Fruit fly (Drosophila melanogaster): ENCODE data around the gene Tpi.

Gene Tpi

DNA sequence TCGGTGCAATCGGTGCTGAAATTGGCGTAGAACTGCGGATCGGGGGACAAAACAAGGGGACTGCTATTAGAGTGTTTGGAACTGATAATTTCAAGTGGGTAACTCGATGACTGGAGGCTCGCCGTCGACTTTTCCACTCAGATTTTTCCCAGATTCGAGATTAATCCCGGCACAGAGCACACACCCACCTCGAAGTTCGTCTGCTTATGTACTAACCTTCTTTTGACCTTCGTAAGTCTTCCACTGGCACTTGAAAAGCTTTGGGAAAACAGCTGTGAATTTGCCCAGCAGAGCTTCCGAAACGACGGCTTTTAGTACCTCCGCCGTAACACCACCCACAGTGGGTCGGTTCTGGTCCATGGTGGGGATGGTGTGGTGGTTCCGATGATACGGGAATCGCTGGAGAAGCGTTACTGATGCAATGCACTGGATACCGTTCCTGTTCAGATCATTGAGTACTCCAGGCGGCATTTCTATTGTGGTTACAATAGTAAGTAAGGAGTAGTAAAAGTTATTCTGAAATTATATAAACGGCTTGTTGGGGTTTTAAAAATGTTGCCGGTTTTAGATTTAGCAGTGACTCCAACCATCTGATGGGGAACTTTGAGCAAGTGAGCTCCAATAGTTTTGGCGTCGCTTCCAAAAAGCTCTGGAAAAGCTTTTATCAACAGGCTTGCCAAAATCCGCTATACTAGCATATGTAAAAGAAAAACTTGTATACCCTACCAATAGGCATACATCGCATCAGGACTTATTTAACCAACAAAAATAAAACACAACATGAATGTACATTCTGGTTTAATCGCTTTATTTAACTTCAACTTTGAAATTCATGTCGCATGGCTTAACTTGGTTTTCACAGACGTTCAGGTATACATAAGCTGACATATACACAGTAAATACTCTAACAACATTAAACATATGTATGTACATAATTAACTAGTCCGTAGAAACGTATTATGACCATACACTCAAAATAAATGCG lies at the start of gene Tpi:
Tpi (minus strand) TSS at position 537 of the 985 bp plus-strand sequence.
- peak; percentile 6 for TF ChIP-seq Ets97D (GFP tag; optimal IDR thresholded peaks at IDR 0.05)
- no peak for TF ChIP-seq gcm2 (GFP tag; optimal IDR thresholded peaks at IDR 0.05)
- TF ChIP-seq sug (tag; optimal IDR thresholded peaks at IDR 0.05), result peak; percentile 43
- TF ChIP-seq chinmo (GFP tag; IDR thresholded peaks at IDR 0.05; ENCODE audit: partially characterized antibody), result no peak
- peak; percentile 2 for TF ChIP-seq org-1 (GFP tag; optimal IDR thresholded peaks at IDR 0.05)
- TF ChIP-seq CG17385 (GFP tag; optimal IDR thresholded peaks at IDR 0.05), result peak; percentile 23
- TF ChIP-seq hkb (optimal IDR thresholded peaks at IDR 0.05), result peak; percentile 97
- TF ChIP-seq hkb (GFP tag; IDR thresholded peaks at IDR 0.05), result no peak
- no peak for TF ChIP-seq zf30C (GFP tag; optimal IDR thresholded peaks at IDR 0.05)
- TF ChIP-seq ro (GFP tag; IDR thresholded peaks at IDR 0.05), result no peak
- TF ChIP-seq ERR (GFP tag; optimal IDR thresholded peaks at IDR 0.05), result peak; percentile 100
- peak; percentile 91 for TF ChIP-seq CG8478 (optimal IDR thresholded peaks at IDR 0.05)
- no peak for TF ChIP-seq CG11695 (GFP tag; IDR thresholded peaks at IDR 0.05)
- peak; percentile 13 for TF ChIP-seq CoRest (tag; optimal IDR thresholded peaks at IDR 0.05)
- TF ChIP-seq ken (GFP tag; IDR thresholded peaks at IDR 0.05), result no peak
- no peak for TF ChIP-seq hb (GFP tag; IDR thresholded peaks at IDR 0.05; ENCODE audit: partially characterized antibody)
- TF ChIP-seq Hr78 (GFP tag; optimal IDR thresholded peaks at IDR 0.05), result peak in 1 of 2 experiments; percentile 73
- TF ChIP-seq CG3726 (GFP tag; IDR thresholded peaks at IDR 0.05), result no peak
- no peak for TF ChIP-seq CG12236 (GFP tag; optimal IDR thresholded peaks at IDR 0.05)
- no peak for TF ChIP-seq CG1647 (GFP tag; optimal IDR thresholded peaks at IDR 0.05)
- no peak for TF ChIP-seq CG1024 (GFP tag; IDR thresholded peaks at IDR 0.05)
- peak; percentile 42 for TF ChIP-seq pzg (GFP tag; optimal IDR thresholded peaks at IDR 0.05)
- no peak for TF ChIP-seq CG7928 (GFP tag; optimal IDR thresholded peaks at IDR 0.05)
- peak; percentile 25 for TF ChIP-seq CG7556 (GFP tag; optimal IDR thresholded peaks at IDR 0.05)
- peak; percentile 46 for TF ChIP-seq CG12219 (GFP tag; optimal IDR thresholded peaks at IDR 0.05)
- TF ChIP-seq Sin3A (optimal IDR thresholded peaks at IDR 0.05), result no peak
- TF ChIP-seq H15 (GFP tag; IDR thresholded peaks at IDR 0.05), result no peak
- TF ChIP-seq luna (GFP tag; optimal IDR thresholded peaks at IDR 0.05), result no peak
- peak in 1 of 2 experiments; percentile 9 for TF ChIP-seq dpn (GFP tag; optimal IDR thresholded peaks at IDR 0.05)
- peak; percentile 59; the same call in 1 of the 3 replicates for TF ChIP-seq sr (GFP tag; IDR thresholded peaks at IDR 0.05)
- TF ChIP-seq CG9932 (GFP tag; IDR thresholded peaks at IDR 0.05), result peak; percentile 51
- TF ChIP-seq wdn (GFP tag; IDR thresholded peaks at IDR 0.05), result no peak
- peak; percentile 75 for TF ChIP-seq gfzf (GFP tag; optimal IDR thresholded peaks at IDR 0.05)
- TF ChIP-seq bcd (GFP tag; optimal IDR thresholded peaks at IDR 0.05), result no peak
- peak; percentile 29 for TF ChIP-seq CG10209 (GFP tag; optimal IDR thresholded peaks at IDR 0.05)
- peak; percentile 72; the same call in 2 of the 3 replicates for TF ChIP-seq ci (GFP tag; IDR thresholded peaks at IDR 0.05)
- TF ChIP-seq CG12071 (GFP tag; optimal IDR thresholded peaks at IDR 0.05), result peak; percentile 2
- peak; percentile 22 for TF ChIP-seq Fer1 (GFP tag; optimal IDR thresholded peaks at IDR 0.05)
- peak; percentile 37; the same call in 1 of the 2 replicates for TF ChIP-seq NFAT (GFP tag; IDR thresholded peaks at IDR 0.05)
- peak; percentile 52 for TF ChIP-seq sens (GFP tag)
- no peak for TF ChIP-seq CG17361 (GFP tag; IDR thresholded peaks at IDR 0.05)
- TF ChIP-seq lov (optimal IDR thresholded peaks at IDR 0.05), result no peak
- no peak for TF ChIP-seq lov (GFP tag; IDR thresholded peaks at IDR 0.05)
- TF ChIP-seq Dp (GFP tag; optimal IDR thresholded peaks at IDR 0.05), result peak; percentile 41
- peak; percentile 56; the same call in 1 of the 2 replicates for TF ChIP-seq E2f2 (GFP tag; IDR thresholded peaks at IDR 0.05)
- TF ChIP-seq slbo (GFP tag; IDR thresholded peaks at IDR 0.05), result peak; percentile 59
- TF ChIP-seq lilli (GFP tag; optimal IDR thresholded peaks at IDR 0.05), result peak; percentile 66
- TF ChIP-seq CG12155 (GFP tag; optimal IDR thresholded peaks at IDR 0.05), result peak; percentile 1
- peak; percentile 33 for TF ChIP-seq Oli (tag; optimal IDR thresholded peaks at IDR 0.05)
- no peak for TF ChIP-seq mirr (GFP tag; optimal IDR thresholded peaks at IDR 0.05)
